Worm (Caenorhabditis elegans): ENCODE data around the gene lgc-41.

The lgc-41 gene

DNA sequence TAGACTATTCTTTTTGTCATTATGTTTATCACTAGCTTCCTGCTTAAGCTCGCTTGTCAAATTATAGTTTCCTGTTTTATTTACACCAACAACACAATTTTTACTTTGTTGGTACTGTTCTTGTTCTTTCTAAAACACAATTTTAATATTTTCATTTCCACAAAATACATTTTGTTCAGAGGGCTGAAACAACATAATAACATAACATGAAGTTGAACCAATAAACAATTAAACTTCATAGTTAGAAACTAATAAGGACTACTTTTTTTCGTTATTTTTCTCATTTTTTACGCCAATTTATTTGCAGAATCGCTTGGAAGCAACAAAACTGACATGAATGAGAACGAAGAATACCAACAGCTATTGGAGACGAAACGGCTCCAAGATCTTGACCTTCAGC, 10.2 kb upstream of the lgc-41 start, which contains the start of gene C39B10.3:
TSS of gene C39B10.3 (plus strand) at position 301 of the 400 bp plus-strand sequence.
- no peak for TF ChIP-seq ets-7 (tag; optimal IDR thresholded peaks at IDR 0.05)
- TF ChIP-seq hmg-4 (GFP tag; optimal IDR thresholded peaks at IDR 0.05): no peak
- no peak for TF ChIP-seq ceh-13 (GFP tag; optimal IDR thresholded peaks at IDR 0.05)
- no peak for TF ChIP-seq sea-1 (GFP tag; conservative IDR thresholded peaks at IDR 0.05)
- TF ChIP-seq pes-1 (GFP tag; IDR thresholded peaks at IDR 0.05): no peak
- TF ChIP-seq hnd-1 (tag; optimal IDR thresholded peaks at IDR 0.05): no peak
- no peak for TF ChIP-seq tbx-37 (GFP tag; conservative IDR thresholded peaks at IDR 0.05)
- no peak for TF ChIP-seq aly-1 (tag; optimal IDR thresholded peaks at IDR 0.05)
- TF ChIP-seq scrt-1 (GFP tag; IDR thresholded peaks at IDR 0.05): no peak
- TF ChIP-seq B0310.2 (tag; optimal IDR thresholded peaks at IDR 0.05): no peak
- TF ChIP-seq ceh-36 (tag; optimal IDR thresholded peaks at IDR 0.05): no peak
- no peak for TF ChIP-seq flt-1 (GFP tag; IDR thresholded peaks at IDR 0.05)
- no peak for TF ChIP-seq tra-4 (tag; optimal IDR thresholded peaks at IDR 0.05)
- no peak for TF ChIP-seq hmbx-1 (tag; optimal IDR thresholded peaks at IDR 0.05)
- TF ChIP-seq tbx-11 (GFP tag; IDR thresholded peaks at IDR 0.05): no peak
- no peak for TF ChIP-seq F13C5.2 (tag; optimal IDR thresholded peaks at IDR 0.05)
- TF ChIP-seq ama-1 (optimal IDR thresholded peaks at IDR 0.05): no peak

ce11 chrX:10444705-10445104, 9.4 kb upstream of the lgc-41 start, which contains the start of gene C39B10.4:
TSS of gene C39B10.4 (plus strand) at chrX:10445005.
- TF ChIP-seq flt-1 (GFP tag; IDR thresholded peaks at IDR 0.05): no peak
- no peak for TF ChIP-seq scrt-1 (GFP tag; IDR thresholded peaks at IDR 0.05)
- no peak for TF ChIP-seq hnd-1 (tag; optimal IDR thresholded peaks at IDR 0.05)
- TF ChIP-seq ets-7 (tag; optimal IDR thresholded peaks at IDR 0.05): no peak
- no peak for TF ChIP-seq B0310.2 (tag; optimal IDR thresholded peaks at IDR 0.05)
- TF ChIP-seq tra-4 (tag; optimal IDR thresholded peaks at IDR 0.05): no peak
- TF ChIP-seq ceh-36 (tag; optimal IDR thresholded peaks at IDR 0.05): no peak
- TF ChIP-seq tbx-37 (GFP tag; conservative IDR thresholded peaks at IDR 0.05): no peak
- no peak for TF ChIP-seq hmbx-1 (tag; optimal IDR thresholded peaks at IDR 0.05)
- no peak for TF ChIP-seq pes-1 (GFP tag; IDR thresholded peaks at IDR 0.05)
- TF ChIP-seq ama-1 (optimal IDR thresholded peaks at IDR 0.05): no peak
- no peak for TF ChIP-seq ceh-13 (GFP tag; optimal IDR thresholded peaks at IDR 0.05)
- no peak for TF ChIP-seq tbx-11 (GFP tag; IDR thresholded peaks at IDR 0.05)
- TF ChIP-seq hmg-4 (GFP tag; optimal IDR thresholded peaks at IDR 0.05): no peak
- TF ChIP-seq aly-1 (tag; optimal IDR thresholded peaks at IDR 0.05): no peak
- no peak for TF ChIP-seq sea-1 (GFP tag; conservative IDR thresholded peaks at IDR 0.05)
- no peak for TF ChIP-seq F13C5.2 (tag; optimal IDR thresholded peaks at IDR 0.05)

DNA sequence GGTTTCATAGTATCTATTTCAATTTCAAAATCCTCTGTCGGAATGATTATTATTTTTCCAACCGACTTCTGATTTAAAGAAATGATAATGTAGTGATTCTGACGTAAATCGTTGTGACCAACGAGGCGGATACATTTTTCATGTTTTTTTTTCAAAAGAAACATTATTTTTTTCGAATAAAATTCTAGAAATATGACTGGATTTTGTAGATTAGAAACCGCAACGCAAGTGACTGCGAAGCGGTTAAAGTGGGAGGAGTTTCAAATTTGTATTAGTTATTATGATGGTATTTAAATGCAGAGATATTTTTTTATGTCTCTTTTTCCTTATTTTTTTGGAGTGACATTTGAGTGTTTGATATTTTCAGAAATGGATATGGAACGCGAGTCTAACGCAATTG, 7.1 kb upstream of the lgc-41 start, which contains the start of gene C39B10.5:
TSS of gene C39B10.5 (plus strand) at position 362 of the 400 bp plus-strand sequence.
- TF ChIP-seq ama-1 (optimal IDR thresholded peaks at IDR 0.05) (no peak), ceh-13 (GFP tag; optimal IDR thresholded peaks at IDR 0.05) (no peak), hmbx-1 (tag; optimal IDR thresholded peaks at IDR 0.05) (no peak), ets-7 (tag; optimal IDR thresholded peaks at IDR 0.05) (no peak), scrt-1 (GFP tag; IDR thresholded peaks at IDR 0.05) (no peak), hmg-4 (GFP tag; optimal IDR thresholded peaks at IDR 0.05) (no peak), tbx-37 (GFP tag; conservative IDR thresholded peaks at IDR 0.05) (no peak), tbx-11 (GFP tag; IDR thresholded peaks at IDR 0.05) (no peak), pes-1 (GFP tag; IDR thresholded peaks at IDR 0.05) (no peak), ceh-36 (tag; optimal IDR thresholded peaks at IDR 0.05) (no peak), tra-4 (tag; optimal IDR thresholded peaks at IDR 0.05) (no peak), flt-1 (GFP tag; IDR thresholded peaks at IDR 0.05) (no peak)

ce11 chrX:10462391-10462790, 8.3 kb downstream of the lgc-41 start:
- TF ChIP-seq hmbx-1 (tag; optimal IDR thresholded peaks at IDR 0.05): no peak
- TF ChIP-seq ama-1 (optimal IDR thresholded peaks at IDR 0.05): no peak
- no peak for TF ChIP-seq ceh-13 (GFP tag; optimal IDR thresholded peaks at IDR 0.05)
- no peak for TF ChIP-seq sea-1 (GFP tag; conservative IDR thresholded peaks at IDR 0.05)
- TF ChIP-seq pes-1 (GFP tag; IDR thresholded peaks at IDR 0.05): no peak
- TF ChIP-seq ets-7 (tag; optimal IDR thresholded peaks at IDR 0.05): no peak
- no peak for TF ChIP-seq B0310.2 (tag; optimal IDR thresholded peaks at IDR 0.05)
- no peak for TF ChIP-seq tbx-37 (GFP tag; conservative IDR thresholded peaks at IDR 0.05)
- TF ChIP-seq scrt-1 (GFP tag; IDR thresholded peaks at IDR 0.05): no peak
- no peak for TF ChIP-seq tbx-11 (GFP tag; IDR thresholded peaks at IDR 0.05)
- TF ChIP-seq flt-1 (GFP tag; IDR thresholded peaks at IDR 0.05): no peak
- TF ChIP-seq hnd-1 (tag; optimal IDR thresholded peaks at IDR 0.05): no peak
- TF ChIP-seq tra-4 (tag; optimal IDR thresholded peaks at IDR 0.05): no peak
- no peak for TF ChIP-seq hmg-4 (GFP tag; optimal IDR thresholded peaks at IDR 0.05)
- no peak for TF ChIP-seq F13C5.2 (tag; optimal IDR thresholded peaks at IDR 0.05)
- no peak for TF ChIP-seq ceh-36 (tag; optimal IDR thresholded peaks at IDR 0.05)
- no peak for TF ChIP-seq aly-1 (tag; optimal IDR thresholded peaks at IDR 0.05)

- TF ChIP-seq pes-1 (GFP tag; IDR thresholded peaks at IDR 0.05) (no peak), F13C5.2 (tag; optimal IDR thresholded peaks at IDR 0.05) (no peak), ets-7 (tag; optimal IDR thresholded peaks at IDR 0.05) (no peak), scrt-1 (GFP tag; IDR thresholded peaks at IDR 0.05) (no peak), ceh-13 (GFP tag; optimal IDR thresholded peaks at IDR 0.05) (no peak), B0310.2 (tag; optimal IDR thresholded peaks at IDR 0.05) (no peak), tbx-11 (GFP tag; IDR thresholded peaks at IDR 0.05) (no peak), hmg-4 (GFP tag; optimal IDR thresholded peaks at IDR 0.05) (no peak), ama-1 (optimal IDR thresholded peaks at IDR 0.05) (no peak), hmbx-1 (tag; optimal IDR thresholded peaks at IDR 0.05) (no peak), hnd-1 (tag; optimal IDR thresholded peaks at IDR 0.05) (no peak), flt-1 (GFP tag; IDR thresholded peaks at IDR 0.05) (no peak)
These were observed 9.5 kb downstream of the lgc-41 start, which contains the start of gene C39B10.1 for ce11 chrX:10463542-10463941. TSS of gene C39B10.1 (minus strand) at chrX:10463642.

- TF ChIP-seq tbx-11 (GFP tag; IDR thresholded peaks at IDR 0.05) (no peak), B0310.2 (tag; optimal IDR thresholded peaks at IDR 0.05) (no peak), pes-1 (GFP tag; IDR thresholded peaks at IDR 0.05) (no peak), flt-1 (GFP tag; IDR thresholded peaks at IDR 0.05) (no peak), ets-7 (tag; optimal IDR thresholded peaks at IDR 0.05) (no peak), scrt-1 (GFP tag; IDR thresholded peaks at IDR 0.05) (no peak), ama-1 (optimal IDR thresholded peaks at IDR 0.05) (no peak), hmg-4 (GFP tag; optimal IDR thresholded peaks at IDR 0.05) (no peak), ceh-13 (GFP tag; optimal IDR thresholded peaks at IDR 0.05) (no peak)
These were observed 21.0 kb downstream of the lgc-41 start, which contains the start of gene elt-4 for ce11 chrX:10474998-10475577. TSS of gene elt-4 (plus strand) at chrX:10475527.

DNA sequence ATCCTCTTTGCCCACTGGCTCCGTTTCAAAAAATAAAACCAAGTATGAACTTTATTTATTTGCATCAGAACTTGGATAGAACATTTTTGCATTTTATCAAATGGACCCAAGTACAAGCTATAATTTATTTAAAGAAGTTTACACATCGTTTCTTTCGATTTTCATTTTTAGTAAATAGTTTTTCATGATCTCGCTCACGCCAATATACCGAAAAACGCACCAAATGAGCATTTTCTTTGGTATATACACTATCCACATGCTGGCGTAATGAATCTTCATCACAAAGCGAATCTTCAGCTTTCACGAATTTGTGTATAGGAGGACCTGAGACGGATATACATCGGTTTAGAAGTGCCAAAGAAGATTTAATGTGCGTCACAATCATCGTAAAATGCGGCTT, 22.5 kb downstream of the lgc-41 start, which contains the start of gene C39B10.7:
TSS of gene C39B10.7 (plus strand) at position 301 of the 400 bp plus-strand sequence.
- no peak for TF ChIP-seq scrt-1 (GFP tag; IDR thresholded peaks at IDR 0.05)
- TF ChIP-seq ceh-13 (GFP tag; optimal IDR thresholded peaks at IDR 0.05): no peak
- no peak for TF ChIP-seq flt-1 (GFP tag; IDR thresholded peaks at IDR 0.05)
- TF ChIP-seq tbx-37 (GFP tag; conservative IDR thresholded peaks at IDR 0.05): no peak
- no peak for TF ChIP-seq pes-1 (GFP tag; IDR thresholded peaks at IDR 0.05)
- no peak for TF ChIP-seq hnd-1 (tag; optimal IDR thresholded peaks at IDR 0.05)
- TF ChIP-seq B0310.2 (tag; optimal IDR thresholded peaks at IDR 0.05): no peak
- no peak for TF ChIP-seq hmbx-1 (tag; optimal IDR thresholded peaks at IDR 0.05)
- no peak for TF ChIP-seq tbx-11 (GFP tag; IDR thresholded peaks at IDR 0.05)
- TF ChIP-seq tra-4 (tag; optimal IDR thresholded peaks at IDR 0.05): no peak
- no peak for TF ChIP-seq F13C5.2 (tag; optimal IDR thresholded peaks at IDR 0.05)
- TF ChIP-seq ama-1 (optimal IDR thresholded peaks at IDR 0.05): no peak
- TF ChIP-seq hmg-4 (GFP tag; optimal IDR thresholded peaks at IDR 0.05): no peak
- no peak for TF ChIP-seq sea-1 (GFP tag; conservative IDR thresholded peaks at IDR 0.05)
- TF ChIP-seq aly-1 (tag; optimal IDR thresholded peaks at IDR 0.05): no peak
- no peak for TF ChIP-seq ets-7 (tag; optimal IDR thresholded peaks at IDR 0.05)

Measured in whole organism, early embryonic.